Fruit fly (Drosophila melanogaster) whole organism, embryonic: ENCODE data around the gene Tlk.

Source experiments
- Ada2b ChIP-seq: fragments of 200-800 bp; sonication (Bioruptor generic); IDR thresholded peaks from 2 replicates; pipeline ENCODE4 v1.3.6; 2022; ENCODE audit warnings: missing biosample characterization, missing genetic modification characterization
- Atf3 ChIP-seq: fragments of 200-800 bp; sonication (Bioruptor generic); optimal IDR thresholded peaks from 3 replicates; lab custom pipeline; 2016; ENCODE audit warnings: missing biosample characterization, missing genetic modification characterization
- CG10209 ChIP-seq: fragments of 200-800 bp; sonication (Bioruptor generic); optimal IDR thresholded peaks from 3 replicates; lab custom pipeline; 2017; ENCODE audit warnings: missing biosample characterization, mild to moderate bottlenecking, missing genetic modification characterization, missing genetic modification reagents
- CG10654 ChIP-seq: fragments of 200-800 bp; sonication (Bioruptor generic); optimal IDR thresholded peaks from 2 replicates; lab custom pipeline; 2016; ENCODE audit warnings: missing biosample characterization, missing genetic modification characterization
- CG17328 ChIP-seq: fragments of 200-800 bp; sonication (Bioruptor generic); IDR thresholded peaks from 2 replicates; pipeline ENCODE4 v1.3.6; 2022; ENCODE audit warnings: missing biosample characterization, missing genetic modification characterization
- CG17912 ChIP-seq: fragments of 200-800 bp; sonication (Bioruptor generic); optimal IDR thresholded peaks from 2 replicates; lab custom pipeline; 2018; ENCODE audit warnings: missing biosample characterization, mild to moderate bottlenecking, missing genetic modification characterization
- CG18011 ChIP-seq: fragments of 200-800 bp; sonication (Bioruptor generic); optimal IDR thresholded peaks from 2 replicates; lab custom pipeline; 2017; ENCODE audit warnings: missing biosample characterization, missing genetic modification characterization, mild to moderate bottlenecking, moderate library complexity, missing genotype
- CG18262 ChIP-seq: fragments of 200-800 bp; optimal IDR thresholded peaks from 3 replicates; lab custom pipeline; 2019; ENCODE audit warnings: missing biosample characterization, mild to moderate bottlenecking, missing genetic modification characterization, moderate library complexity
- CG2120 ChIP-seq: fragments of 200-800 bp; sonication (Bioruptor generic); optimal IDR thresholded peaks from 3 replicates; lab custom pipeline; 2016; ENCODE audit warnings: missing biosample characterization, missing genetic modification characterization
- CG4282 ChIP-seq: fragments of 200-800 bp; sonication (Bioruptor generic); optimal IDR thresholded peaks from 2 replicates; lab custom pipeline; 2016; ENCODE audit warnings: missing biosample characterization, missing genetic modification characterization
- CG4404 ChIP-seq: fragments of 200-800 bp; sonication (Bioruptor generic); IDR thresholded peaks from 2 replicates; pipeline ENCODE4 v1.3.6; 2022; ENCODE audit warnings: missing biosample characterization, missing genetic modification characterization
- CG5245 ChIP-seq: fragments of 200-800 bp; sonication (Bioruptor generic); optimal IDR thresholded peaks from 3 replicates; lab custom pipeline; 2016; ENCODE audit warnings: missing biosample characterization, missing genetic modification characterization
- CG6254 ChIP-seq: fragments of 200-800 bp; sonication (Bioruptor generic); optimal IDR thresholded peaks from 3 replicates; lab custom pipeline; 2017; ENCODE audit warnings: mild to moderate bottlenecking, missing biosample characterization, missing genetic modification reagents, missing genetic modification characterization
- CG9437 ChIP-seq: fragments of 200-800 bp; sonication (Bioruptor generic); optimal IDR thresholded peaks from 2 replicates; lab custom pipeline; 2018; ENCODE audit warnings: missing biosample characterization, mild to moderate bottlenecking, missing genetic modification characterization
- CoRest ChIP-seq: fragments of 200-800 bp; sonication (Bioruptor generic); optimal IDR thresholded peaks from 3 replicates; lab custom pipeline; 2018; ENCODE audit warnings: missing biosample characterization, mild to moderate bottlenecking, missing genetic modification characterization, moderate library complexity
- D ChIP-seq, 2 experiments: fragments of 200-800 bp in 1 of 2; fragments of >200 bp in 1 of 2; sonication (Bioruptor generic) in 1 of 2; optimal IDR thresholded peaks; 2 replicates in 1 of 2; 3 replicates in 1 of 2; lab custom pipeline; 2017; ENCODE audit warnings: mild to moderate bottlenecking in 1 of 2, missing biosample characterization in 1 of 2, missing genetic modification characterization in 1 of 2, missing genetic modification reagents in 1 of 2
- Dbx ChIP-seq: fragments of 200-800 bp; sonication (Bioruptor generic); IDR thresholded peaks from 3 replicates; pipeline ENCODE4 v1.3.6; 2022; ENCODE audit warnings: missing biosample characterization, missing genetic modification characterization
- Dip2 ChIP-seq: fragments of 200-800 bp; sonication (Bioruptor generic); IDR thresholded peaks from 2 replicates; pipeline ENCODE4 v1.3.6; 2022; ENCODE audit warnings: missing biosample characterization, missing genetic modification characterization
- Fer2 ChIP-seq: fragments of 200-800 bp; sonication (Bioruptor generic); optimal IDR thresholded peaks from 2 replicates; lab custom pipeline; 2018; ENCODE audit warnings: missing biosample characterization, mild to moderate bottlenecking, missing genetic modification characterization, moderate library complexity
- HLH4C ChIP-seq: fragments of 200-800 bp; sonication (Bioruptor generic); IDR thresholded peaks from 3 replicates; pipeline ENCODE4 v1.3.6; 2022; ENCODE audit warnings: missing biosample characterization, missing genetic modification characterization; ENCODE audit not compliant: partially characterized antibody
- Hey ChIP-seq: fragments of 200-800 bp; sonication (Bioruptor generic); optimal IDR thresholded peaks from 3 replicates; lab custom pipeline; 2018; ENCODE audit warnings: missing biosample characterization, mild to moderate bottlenecking, missing genetic modification characterization
- Hsf ChIP-seq: fragments of 200-800 bp; sonication (Bioruptor generic); optimal IDR thresholded peaks from 3 replicates; lab custom pipeline; 2016; ENCODE audit warnings: missing biosample characterization, missing genetic modification characterization
- Side ChIP-seq: fragments of 200-800 bp; sonication (Bioruptor generic); optimal IDR thresholded peaks from 2 replicates; lab custom pipeline; 2016; ENCODE audit warnings: missing biosample characterization, missing genetic modification characterization
- Xbp1 ChIP-seq: fragments of 200-800 bp; sonication (Bioruptor generic); optimal IDR thresholded peaks from 3 replicates; lab custom pipeline; 2016; ENCODE audit warnings: missing biosample characterization, mild to moderate bottlenecking, missing genetic modification characterization
- Xrp1 ChIP-seq: fragments of 200-800 bp; sonication (Bioruptor generic); IDR thresholded peaks from 2 replicates; pipeline ENCODE4 v1.3.6; 2022; ENCODE audit warnings: missing biosample characterization, missing genetic modification characterization
- bab2 ChIP-seq: fragments of 200-800 bp; sonication (Bioruptor generic); optimal IDR thresholded peaks from 2 replicates; lab custom pipeline; 2016; ENCODE audit warnings: missing biosample characterization, missing genetic modification characterization
- bbx ChIP-seq: fragments of 200-800 bp; sonication (Bioruptor generic); IDR thresholded peaks from 2 replicates; pipeline ENCODE4 v1.3.6; 2022; ENCODE audit warnings: missing biosample characterization, missing genetic modification characterization; ENCODE audit not compliant: partially characterized antibody
- btn ChIP-seq: fragments of 200-800 bp; sonication (Bioruptor generic); optimal IDR thresholded peaks from 2 replicates; lab custom pipeline; 2016; ENCODE audit warnings: missing biosample characterization, missing genetic modification characterization
- cwo ChIP-seq: fragments of 200-800 bp; sonication (Bioruptor generic); optimal IDR thresholded peaks from 3 replicates; lab custom pipeline; 2017; ENCODE audit warnings: missing biosample characterization, missing genetic modification characterization, mild to moderate bottlenecking, moderate library complexity, missing genetic modification reagents
- danr ChIP-seq: fragments of 200-800 bp; sonication (Bioruptor generic); IDR thresholded peaks from 2 replicates; pipeline ENCODE4 v1.3.6; 2022; ENCODE audit warnings: missing biosample characterization, missing genetic modification characterization
- en ChIP-seq: fragments of 200-800 bp; sonication (Bioruptor generic); optimal IDR thresholded peaks from 2 replicates; lab custom pipeline; 2016; ENCODE audit warnings: missing biosample characterization, missing genetic modification characterization
- grau ChIP-seq: fragments of 200-800 bp; optimal IDR thresholded peaks from 3 replicates; lab custom pipeline; 2019; ENCODE audit warnings: missing biosample characterization, mild to moderate bottlenecking, missing genetic modification characterization, moderate library complexity
- hkb ChIP-seq, 2 experiments: fragments of 200-800 bp in 1 of 2; fragments of >200 bp in 1 of 2; sonication (Bioruptor generic) in 1 of 2; IDR thresholded peaks in 1 of 2; optimal IDR thresholded peaks in 1 of 2; 2 replicates each; pipeline versions ENCODE4 v1.3.6 to Lab custom; 2017 to 2022; ENCODE audit warnings: missing biosample characterization in 1 of 2, missing genetic modification characterization in 1 of 2
- ind ChIP-seq: fragments of 200-800 bp; sonication (Bioruptor generic); optimal IDR thresholded peaks from 3 replicates; lab custom pipeline; 2016; ENCODE audit warnings: missing biosample characterization, missing genetic modification characterization
- kni ChIP-seq: fragments of 200-800 bp; sonication (Bioruptor generic); optimal IDR thresholded peaks from 3 replicates; lab custom pipeline; 2017; ENCODE audit warnings: mild to moderate bottlenecking, missing biosample characterization, missing genetic modification reagents, missing genetic modification characterization
- knrl ChIP-seq: fragments of 200-800 bp; sonication (Bioruptor generic); IDR thresholded peaks from 3 replicates; pipeline ENCODE4 v1.3.6; 2022; ENCODE audit warnings: missing biosample characterization, missing genetic modification characterization; ENCODE audit not compliant: partially characterized antibody
- lbe ChIP-seq: fragments of 200-800 bp; sonication (Bioruptor generic); optimal IDR thresholded peaks from 2 replicates; lab custom pipeline; 2016; ENCODE audit warnings: missing biosample characterization, mild to moderate bottlenecking, missing genetic modification characterization
- lmd ChIP-seq: fragments of 200-800 bp; sonication (Bioruptor generic); IDR thresholded peaks from 2 replicates; pipeline ENCODE4 v1.3.6; 2022; ENCODE audit warnings: missing biosample characterization, missing genetic modification characterization
- maf-S ChIP-seq: fragments of 200-800 bp; sonication (Bioruptor generic); optimal IDR thresholded peaks from 2 replicates; lab custom pipeline; 2016; ENCODE audit warnings: missing biosample characterization, missing genetic modification characterization
- nerfin-1 ChIP-seq: fragments of 200-800 bp; sonication (Bioruptor generic); optimal IDR thresholded peaks from 3 replicates; lab custom pipeline; 2019; ENCODE audit warnings: missing biosample characterization, mild to moderate bottlenecking, missing genetic modification characterization, moderate library complexity
- oc ChIP-seq: fragments of 200-800 bp; sonication (Bioruptor generic); optimal IDR thresholded peaks from 2 replicates; lab custom pipeline; 2018; ENCODE audit warnings: missing biosample characterization, mild to moderate bottlenecking, missing genetic modification characterization, moderate library complexity
- org-1 ChIP-seq: fragments of 200-800 bp; sonication (Bioruptor generic); optimal IDR thresholded peaks from 2 replicates; lab custom pipeline; 2017; ENCODE audit warnings: missing biosample characterization, missing genetic modification characterization
- p53 ChIP-seq: fragments of 200-800 bp; sonication (Bioruptor generic); optimal IDR thresholded peaks from 2 replicates; lab custom pipeline; 2016; ENCODE audit warnings: missing biosample characterization, missing genetic modification characterization
- pzg ChIP-seq: fragments of 200-800 bp; sonication (Bioruptor generic); optimal IDR thresholded peaks from 3 replicates; lab custom pipeline; 2018; ENCODE audit warnings: missing biosample characterization, mild to moderate bottlenecking, missing genetic modification characterization, moderate library complexity
- sima ChIP-seq: fragments of 200-800 bp; sonication (Bioruptor generic); optimal IDR thresholded peaks from 2 replicates; lab custom pipeline; 2016; ENCODE audit warnings: missing biosample characterization, missing genetic modification characterization
- unpg ChIP-seq: fragments of 200-800 bp; sonication (Bioruptor generic); optimal IDR thresholded peaks from 3 replicates; lab custom pipeline; 2018; ENCODE audit warnings: missing biosample characterization, mild to moderate bottlenecking, missing genetic modification characterization, moderate library complexity
- vvl ChIP-seq: fragments of 200-800 bp; sonication (Bioruptor generic); IDR thresholded peaks from 2 replicates; pipeline ENCODE4 v1.3.6; 2022; ENCODE audit warnings: missing biosample characterization, missing genetic modification characterization
- wor ChIP-seq: fragments of 200-800 bp; sonication (Bioruptor generic); IDR thresholded peaks from 2 replicates; pipeline ENCODE4 v1.3.6; 2022; ENCODE audit warnings: missing biosample characterization, missing genetic modification characterization
- zfh1 ChIP-seq: fragments of 200-800 bp; sonication (Bioruptor generic); IDR thresholded peaks from 3 replicates; pipeline ENCODE4 v1.3.6; 2022; ENCODE audit warnings: missing biosample characterization, missing genetic modification characterization

Gene Tlk

DNA sequence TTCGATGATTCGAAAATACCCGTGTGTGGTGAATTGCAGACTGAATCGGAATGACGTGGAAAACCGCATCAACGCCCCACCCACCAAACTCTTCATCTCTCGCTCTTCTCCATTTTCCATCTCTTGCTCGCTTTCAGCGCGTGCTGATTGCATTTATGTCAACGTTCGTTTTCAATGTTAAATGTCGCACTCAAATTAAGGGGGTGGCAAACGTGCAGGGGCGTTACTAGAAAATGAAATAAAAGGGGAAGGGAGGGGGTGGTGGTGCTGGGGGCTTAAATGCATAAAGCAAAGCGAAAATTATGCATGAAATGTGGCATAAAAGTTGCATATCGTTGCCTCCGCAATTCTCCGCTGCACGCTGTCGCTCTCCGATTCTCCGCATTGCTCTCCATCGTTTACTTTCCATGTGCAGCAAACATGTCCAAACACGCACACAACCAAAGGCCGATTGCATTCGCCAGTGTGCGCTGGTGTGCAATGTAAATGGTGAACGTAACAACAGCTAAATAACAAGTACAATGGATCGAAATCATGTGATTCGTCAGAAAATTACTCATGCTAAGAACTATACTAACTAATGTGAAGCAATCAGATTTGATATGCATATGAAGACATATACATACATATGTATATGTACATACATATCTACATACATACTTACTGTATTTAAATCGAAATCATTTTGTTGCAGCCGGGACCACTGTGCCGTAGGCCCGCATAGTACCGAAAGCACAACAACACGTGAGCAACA is 37.9 kb upstream of the Tlk start (continued):
- TF ChIP-seq Side (GFP tag; lab: Kevin White, UChicago) = no peak
- no peak for TF ChIP-seq HLH4C
- no peak for TF ChIP-seq CG18011 (GFP tag; lab: Kevin White, UChicago)
- TF ChIP-seq bab2 (GFP tag; lab: Kevin White, UChicago) = no peak
- TF ChIP-seq CG9437 (GFP tag; lab: Kevin White, UChicago) = no peak
- no peak for TF ChIP-seq lmd (GFP tag; lab: Robert Waterston, UW)
- TF ChIP-seq CG10209 = peak; percentile 18
- peak; percentile 81 for TF ChIP-seq p53 (GFP tag; lab: Kevin White, UChicago)
- no peak for TF ChIP-seq pzg
- TF ChIP-seq Atf3 (GFP tag; lab: Kevin White, UChicago) = no peak
- TF ChIP-seq knrl (GFP tag; lab: Robert Waterston, UW) = no peak
- TF ChIP-seq maf-S (GFP tag; lab: Kevin White, UChicago) = no peak
- TF ChIP-seq cwo (GFP tag; lab: Kevin White, UChicago) = no peak
- peak; percentile 46 for TF ChIP-seq oc
- peak; percentile 17 for TF ChIP-seq CG6254
- TF ChIP-seq CG5245 (GFP tag; lab: Kevin White, UChicago) = no peak
- TF ChIP-seq grau (tag; lab: Kevin White, UChicago) = peak; percentile 19
- no peak for TF ChIP-seq CG10654
- TF ChIP-seq vvl (GFP tag; lab: Robert Waterston, UW) = no peak
- peak; percentile 35; the same call in 1 of the 2 replicates for TF ChIP-seq Xrp1 (GFP tag; lab: Robert Waterston, UW)
- no peak for TF ChIP-seq en (GFP tag; lab: Kevin White, UChicago)
- no peak for TF ChIP-seq CG2120 (GFP tag; lab: Kevin White, UChicago)
- TF ChIP-seq CG4282 (GFP tag; lab: Kevin White, UChicago) = no peak
- peak; percentile 7; the same call in 1 of the 2 replicates for TF ChIP-seq CG17328 (GFP tag; lab: Robert Waterston, UW)
- TF ChIP-seq bbx (GFP tag; lab: Robert Waterston, UW) = no peak
- no peak for TF ChIP-seq btn (GFP tag; lab: Kevin White, UChicago)
- TF ChIP-seq zfh1 (GFP tag; lab: Robert Waterston, UW) = no peak
- no peak for TF ChIP-seq Hey (tag; lab: Kevin White, UChicago)
- TF ChIP-seq lbe (GFP tag; lab: Kevin White, UChicago) = peak; percentile 69
- no peak for TF ChIP-seq sima (GFP tag; lab: Kevin White, UChicago)
- no peak for TF ChIP-seq Dbx (GFP tag; lab: Robert Waterston, UW)
- TF ChIP-seq Ada2b (GFP tag; lab: Robert Waterston, UW) = no peak
- TF ChIP-seq D (optimal IDR thresholded peaks at IDR 0.05; lab: Kevin White, UChicago) = no peak
- TF ChIP-seq D (GFP tag; optimal IDR thresholded peaks at IDR 0.05; lab: Kevin White, UChicago) = no peak
- TF ChIP-seq Dip2 (GFP tag; lab: Robert Waterston, UW) = no peak
- no peak for TF ChIP-seq wor (GFP tag; lab: Robert Waterston, UW)
- no peak for TF ChIP-seq hkb (optimal IDR thresholded peaks at IDR 0.05; lab: Kevin White, UChicago)
- TF ChIP-seq hkb (GFP tag; IDR thresholded peaks at IDR 0.05; lab: Robert Waterston, UW) = no peak
- peak; percentile 42 for TF ChIP-seq unpg (GFP tag; lab: Kevin White, UChicago)
- no peak for TF ChIP-seq Hsf (GFP tag; lab: Kevin White, UChicago)
- no peak for TF ChIP-seq nerfin-1 (tag; lab: Kevin White, UChicago)
- TF ChIP-seq kni = peak; percentile 29
- TF ChIP-seq ind = no peak
- TF ChIP-seq CG17912 = no peak
- no peak for TF ChIP-seq CoRest (tag; lab: Kevin White, UChicago)
- no peak for TF ChIP-seq danr (GFP tag; lab: Robert Waterston, UW)
- TF ChIP-seq CG18262 (tag; lab: Kevin White, UChicago) = peak; percentile 41
- no peak for TF ChIP-seq Xbp1 (GFP tag; lab: Kevin White, UChicago)
- TF ChIP-seq CG4404 (GFP tag; lab: Robert Waterston, UW) = no peak
- TF ChIP-seq Fer2 (tag; lab: Kevin White, UChicago) = no peak
- TF ChIP-seq org-1 (GFP tag; lab: Kevin White, UChicago) = no peak
